Fruit fly (Drosophila melanogaster) whole organism, prepupa: ENCODE results near the gene scrib.
A peak's percentile ranks its signal among the peaks of the same experiment; 100 is the strongest.

Experiments used
- Blimp-1 ChIP-seq: fragments of 200-800 bp; sonication (Bioruptor generic); optimal IDR thresholded peaks from 3 replicates; lab custom pipeline; 2017; ENCODE audit warnings: missing biosample characterization, missing genetic modification characterization, mild to moderate bottlenecking, moderate library complexity, missing genetic modification reagents
- CG10631 ChIP-seq: fragments of 200-800 bp; sonication (Bioruptor generic); optimal IDR thresholded peaks from 2 replicates; lab custom pipeline; 2016; ENCODE audit warnings: missing biosample characterization, missing genetic modification characterization
- CG10669 ChIP-seq: fragments of 200-800 bp; sonication (Bioruptor generic); optimal IDR thresholded peaks from 3 replicates; lab custom pipeline; 2018; ENCODE audit warnings: missing biosample characterization, mild to moderate bottlenecking, missing genetic modification characterization, moderate library complexity
- CG11294 ChIP-seq: fragments of 200-800 bp; sonication (Bioruptor generic); IDR thresholded peaks from 2 replicates; pipeline ENCODE4 v1.3.6; 2022; ENCODE audit warnings: missing biosample characterization, missing genetic modification characterization
- CG11762 ChIP-seq: fragments of 200-800 bp; sonication (Bioruptor generic); optimal IDR thresholded peaks from 3 replicates; lab custom pipeline; 2016; ENCODE audit warnings: missing biosample characterization, missing genetic modification characterization; ENCODE audit not compliant: insufficient read depth
- CG11902 ChIP-seq: fragments of 200-800 bp; sonication (Bioruptor generic); optimal IDR thresholded peaks from 3 replicates; lab custom pipeline; 2016; ENCODE audit warnings: missing biosample characterization, missing genetic modification characterization
- CG15336 ChIP-seq: fragments of 200-800 bp; sonication (Bioruptor generic); IDR thresholded peaks from 2 replicates; pipeline ENCODE4 v1.3.6; 2022; ENCODE audit warnings: missing biosample characterization, missing genetic modification characterization
- CG1621 ChIP-seq: fragments of 200-800 bp; sonication (Bioruptor generic); optimal IDR thresholded peaks from 3 replicates; lab custom pipeline; 2018; ENCODE audit warnings: missing biosample characterization, mild to moderate bottlenecking, missing genetic modification characterization
- CG16779 ChIP-seq: fragments of 200-800 bp; sonication (Bioruptor generic); optimal IDR thresholded peaks from 3 replicates; lab custom pipeline; 2017; ENCODE audit warnings: missing biosample characterization, mild to moderate bottlenecking, missing genetic modification characterization
- CG3032 ChIP-seq: fragments of 200-800 bp; optimal IDR thresholded peaks from 2 replicates; lab custom pipeline; 2019; ENCODE audit warnings: missing biosample characterization, mild to moderate bottlenecking, missing genetic modification characterization, moderate library complexity
- CG31627 ChIP-seq: fragments of 200-800 bp; sonication (Bioruptor generic); optimal IDR thresholded peaks from 3 replicates; lab custom pipeline; 2016; ENCODE audit warnings: missing biosample characterization, missing genetic modification characterization
- CG32006 ChIP-seq: fragments of 200-800 bp; sonication (Bioruptor generic); optimal IDR thresholded peaks from 3 replicates; lab custom pipeline; 2017; ENCODE audit warnings: missing biosample characterization, mild to moderate bottlenecking, missing genetic modification characterization
- CG34406 ChIP-seq: fragments of 200-800 bp; sonication (Bioruptor generic); optimal IDR thresholded peaks from 3 replicates; lab custom pipeline; 2016; ENCODE audit warnings: missing biosample characterization, missing genetic modification characterization
- CG3919 ChIP-seq: fragments of 200-800 bp; sonication (Bioruptor generic); optimal IDR thresholded peaks from 3 replicates; lab custom pipeline; 2016; ENCODE audit warnings: missing biosample characterization, missing genetic modification characterization
- CG4318 ChIP-seq: fragments of 200-800 bp; sonication (Bioruptor generic); optimal IDR thresholded peaks from 3 replicates; lab custom pipeline; 2017; ENCODE audit warnings: missing biosample characterization, mild to moderate bottlenecking, missing genetic modification characterization
- CG6163 ChIP-seq: fragments of 200-800 bp; sonication (Bioruptor generic); IDR thresholded peaks from 3 replicates; pipeline ENCODE4 v1.3.6; 2022; ENCODE audit warnings: missing biosample characterization, missing genetic modification characterization
- CG6276 ChIP-seq: fragments of 200-800 bp; sonication (Bioruptor generic); optimal IDR thresholded peaks from 2 replicates; lab custom pipeline; 2017; ENCODE audit warnings: missing biosample characterization, mild to moderate bottlenecking, missing genetic modification characterization
- CG6792 ChIP-seq: fragments of 200-800 bp; sonication (Bioruptor generic); optimal IDR thresholded peaks from 3 replicates; lab custom pipeline; 2016; ENCODE audit warnings: missing biosample characterization, missing genetic modification characterization
- CG6854 ChIP-seq: fragments of 200-800 bp; sonication (Bioruptor generic); optimal IDR thresholded peaks from 2 replicates; lab custom pipeline; 2017; ENCODE audit warnings: missing biosample characterization, mild to moderate bottlenecking, missing genetic modification characterization
- CG7368 ChIP-seq: fragments of 200-800 bp; sonication (Bioruptor generic); optimal IDR thresholded peaks from 3 replicates; lab custom pipeline; 2016; ENCODE audit warnings: missing biosample characterization, missing genetic modification characterization
- CG8319 ChIP-seq: fragments of 200-800 bp; sonication (Bioruptor generic); optimal IDR thresholded peaks from 3 replicates; lab custom pipeline; 2016; ENCODE audit warnings: missing biosample characterization, missing genetic modification characterization
- CG8632 ChIP-seq: fragments of 200-800 bp; sonication (Bioruptor generic); optimal IDR thresholded peaks from 3 replicates; lab custom pipeline; 2016; ENCODE audit warnings: missing biosample characterization, missing genetic modification characterization
- CG9139 ChIP-seq: fragments of 200-800 bp; sonication (Bioruptor generic); optimal IDR thresholded peaks from 3 replicates; lab custom pipeline; 2017; ENCODE audit warnings: missing biosample characterization, mild to moderate bottlenecking, missing genetic modification characterization
- Eip75B ChIP-seq: fragments of 200-800 bp; sonication (Bioruptor generic); optimal IDR thresholded peaks from 3 replicates; lab custom pipeline; 2016; ENCODE audit warnings: missing biosample characterization, missing genetic modification characterization
- Eip78C ChIP-seq: fragments of 200-800 bp; sonication (Bioruptor generic); peaks from one replicate; lab custom pipeline; 2016; ENCODE audit warnings: missing biosample characterization, missing genetic modification characterization
- Eip93F ChIP-seq: fragments of 200-800 bp; sonication (Bioruptor generic); optimal IDR thresholded peaks from 2 replicates; lab custom pipeline; 2016; ENCODE audit warnings: missing biosample characterization, mild to moderate bottlenecking, missing genetic modification characterization
- Ets21C ChIP-seq: fragments of 200-800 bp; sonication (Bioruptor generic); optimal IDR thresholded peaks from 3 replicates; lab custom pipeline; 2016; ENCODE audit warnings: missing biosample characterization, missing genetic modification characterization
- Ets96B ChIP-seq: fragments of 200-800 bp; optimal IDR thresholded peaks from 2 replicates; lab custom pipeline; 2019; ENCODE audit warnings: missing biosample characterization, mild to moderate bottlenecking, missing genetic modification characterization, moderate library complexity
- Gug ChIP-seq: fragments of 200-800 bp; sonication (Bioruptor generic); IDR thresholded peaks from 2 replicates; pipeline ENCODE4 v1.3.6; 2022; ENCODE audit warnings: missing biosample characterization, missing genetic modification characterization
- Hr38 ChIP-seq: sonication (Bioruptor generic); optimal IDR thresholded peaks from 2 replicates; lab custom pipeline; 2016; ENCODE audit warnings: missing biosample characterization, missing genetic modification characterization
- Met ChIP-seq: fragments of 200-800 bp; sonication (Bioruptor generic); optimal IDR thresholded peaks from 3 replicates; lab custom pipeline; 2016; ENCODE audit warnings: missing biosample characterization, missing genetic modification characterization
- OdsH ChIP-seq: fragments of 200-800 bp; sonication (Bioruptor generic); optimal IDR thresholded peaks from 3 replicates; lab custom pipeline; 2016; ENCODE audit warnings: missing biosample characterization, missing genetic modification characterization
- Smox ChIP-seq: fragments of 200-800 bp; sonication (Bioruptor generic); optimal IDR thresholded peaks from 3 replicates; lab custom pipeline; 2016; ENCODE audit warnings: missing biosample characterization, missing genetic modification characterization
- Sox102F ChIP-seq: fragments of 200-800 bp; sonication (Bioruptor generic); optimal IDR thresholded peaks from 2 replicates; lab custom pipeline; 2016; ENCODE audit warnings: missing biosample characterization, mild to moderate bottlenecking, missing genetic modification characterization
- Sox14 ChIP-seq: fragments of 200-800 bp; sonication (Bioruptor generic); optimal IDR thresholded peaks from 3 replicates; lab custom pipeline; 2016; ENCODE audit warnings: missing biosample characterization, missing genetic modification characterization
- Sox15 ChIP-seq: fragments of 200-800 bp; sonication (Bioruptor generic); optimal IDR thresholded peaks from 3 replicates; lab custom pipeline; 2016; ENCODE audit warnings: missing biosample characterization, missing genetic modification characterization
- achi ChIP-seq: fragments of 200-800 bp; sonication (Bioruptor generic); optimal IDR thresholded peaks from 3 replicates; lab custom pipeline; 2016; ENCODE audit warnings: missing biosample characterization, missing genetic modification characterization
- cyc ChIP-seq: fragments of 200-800 bp; sonication (Bioruptor generic); optimal IDR thresholded peaks from 3 replicates; lab custom pipeline; 2016; ENCODE audit warnings: missing biosample characterization, missing genetic modification characterization
- dac ChIP-seq: fragments of 200-800 bp; sonication (Bioruptor generic); optimal IDR thresholded peaks from 2 replicates; lab custom pipeline; 2017; ENCODE audit warnings: missing biosample characterization, mild to moderate bottlenecking, missing genetic modification characterization
- eg ChIP-seq: fragments of 200-800 bp; sonication (Bioruptor generic); IDR thresholded peaks from 3 replicates; pipeline ENCODE4 v1.3.6; 2022; ENCODE audit warnings: missing biosample characterization, missing genetic modification characterization
- esn ChIP-seq: fragments of 200-800 bp; sonication (Bioruptor generic); optimal IDR thresholded peaks from 2 replicates; lab custom pipeline; 2016; ENCODE audit warnings: missing biosample characterization, mild to moderate bottlenecking, missing genetic modification characterization, moderate library complexity
- fd59A ChIP-seq: fragments of 200-800 bp; sonication (Bioruptor generic); optimal IDR thresholded peaks from 2 replicates; lab custom pipeline; 2017; ENCODE audit warnings: missing biosample characterization, mild to moderate bottlenecking, missing genetic modification characterization, missing genetic modification reagents
- fd85E ChIP-seq: fragments of 200-800 bp; sonication (Bioruptor generic); optimal IDR thresholded peaks from 3 replicates; lab custom pipeline; 2016; ENCODE audit warnings: missing biosample characterization, missing genetic modification characterization
- fkh ChIP-seq: fragments of 200-800 bp; sonication (Bioruptor generic); optimal IDR thresholded peaks from 3 replicates; lab custom pipeline; 2017; ENCODE audit warnings: missing biosample characterization, mild to moderate bottlenecking, missing genetic modification characterization, moderate library complexity
- lz ChIP-seq: fragments of 200-800 bp; sonication (Bioruptor generic); optimal IDR thresholded peaks from 3 replicates; lab custom pipeline; 2016; ENCODE audit warnings: missing biosample characterization, missing genetic modification characterization
- net ChIP-seq: fragments of 200-800 bp; sonication (Bioruptor generic); optimal IDR thresholded peaks from 3 replicates; lab custom pipeline; 2016; ENCODE audit warnings: missing biosample characterization, missing genetic modification characterization
- pdm3 ChIP-seq: fragments of 200-800 bp; sonication (Bioruptor generic); optimal IDR thresholded peaks from 3 replicates; lab custom pipeline; 2016; ENCODE audit warnings: missing biosample characterization, missing genetic modification characterization
- ss ChIP-seq, 2 experiments: fragments of 200-800 bp; sonication (Bioruptor generic); optimal IDR thresholded peaks; 2 replicates in 1 of 2; 3 replicates in 1 of 2; lab custom pipeline; 2017 to 2018; ENCODE audit warnings: mild to moderate bottlenecking in 2 of 2, missing biosample characterization in 2 of 2, missing genetic modification characterization in 2 of 2, moderate library complexity in 1 of 2
- topi ChIP-seq: fragments of 200-800 bp; sonication (Bioruptor generic); optimal IDR thresholded peaks from 3 replicates; lab custom pipeline; 2016; ENCODE audit warnings: missing biosample characterization, missing genetic modification characterization
- vri ChIP-seq: fragments of 200-800 bp; sonication (Bioruptor generic); optimal IDR thresholded peaks from 3 replicates; lab custom pipeline; 2016; ENCODE audit warnings: missing biosample characterization, mild to moderate bottlenecking, missing genetic modification characterization

Gene scrib

dm6 chr3R:26494247-26494646 is 41.9 kb upstream of the scrib start (continued):
- TF ChIP-seq CG15336 (peak; percentile 47; the same call in 1 of the 2 replicates), CG34406 (GFP tag; lab: Kevin White, UChicago) (no peak), ss (GFP tag; optimal IDR thresholded peaks at IDR 0.05; lab: Kevin White, UChicago) (peak in 1 of 2 experiments; percentile 22)

dm6 chr3R:26496356-26496755 is 39.8 kb upstream of the scrib start:
- no peak for TF ChIP-seq Sox102F (GFP tag; lab: Kevin White, UChicago)
- peak; percentile 75 for TF ChIP-seq Gug (GFP tag; lab: Robert Waterston, UW)
- TF ChIP-seq Met (GFP tag; lab: Kevin White, UChicago) = peak; percentile 4
- TF ChIP-seq CG10669 (GFP tag; lab: Kevin White, UChicago) = peak; percentile 58
- no peak for TF ChIP-seq Ets21C (GFP tag; lab: Kevin White, UChicago)
- no peak for TF ChIP-seq fd59A
- TF ChIP-seq achi (GFP tag; lab: Kevin White, UChicago) = peak; percentile 67
- peak; percentile 53 for TF ChIP-seq OdsH
- TF ChIP-seq Smox (GFP tag; lab: Kevin White, UChicago) = no peak
- no peak for TF ChIP-seq CG34406 (GFP tag; lab: Kevin White, UChicago)
- TF ChIP-seq CG6792 (GFP tag; lab: Kevin White, UChicago) = peak; percentile 30
- TF ChIP-seq topi (GFP tag; lab: Kevin White, UChicago) = no peak
- peak; percentile 39 for TF ChIP-seq CG4318 (GFP tag; lab: Kevin White, UChicago)
- no peak for TF ChIP-seq CG9139 (GFP tag; lab: Kevin White, UChicago)
- TF ChIP-seq CG3032 (tag; lab: Kevin White, UChicago) = peak; percentile 56
- no peak for TF ChIP-seq fd85E (GFP tag; lab: Kevin White, UChicago)
- peak; percentile 14 for TF ChIP-seq CG1621 (tag; lab: Kevin White, UChicago)
- peak; percentile 69 for TF ChIP-seq Eip75B (GFP tag; lab: Kevin White, UChicago)
- peak; percentile 30 for TF ChIP-seq cyc
- TF ChIP-seq Sox15 = no peak
- TF ChIP-seq Eip78C (GFP tag; lab: Kevin White, UChicago) = peak; percentile 44
- peak; percentile 78 for TF ChIP-seq CG6276 (GFP tag; lab: Kevin White, UChicago)
- TF ChIP-seq CG10631 (GFP tag; lab: Kevin White, UChicago) = peak; percentile 61
- no peak for TF ChIP-seq CG31627 (GFP tag; lab: Kevin White, UChicago)
- no peak for TF ChIP-seq CG11902
- TF ChIP-seq esn (GFP tag; lab: Kevin White, UChicago) = peak; percentile 16
- TF ChIP-seq pdm3 (GFP tag; lab: Kevin White, UChicago) = peak; percentile 49
- TF ChIP-seq CG16779 (tag; lab: Kevin White, UChicago) = peak; percentile 41
- peak; percentile 75 for TF ChIP-seq CG32006 (GFP tag; lab: Kevin White, UChicago)
- TF ChIP-seq Sox14 (GFP tag; lab: Kevin White, UChicago) = peak; percentile 33
- TF ChIP-seq eg = peak; percentile 88
- TF ChIP-seq CG11294 (GFP tag; lab: Robert Waterston, UW) = peak; percentile 75
- peak; percentile 31 for TF ChIP-seq net
- no peak for TF ChIP-seq dac (GFP tag; lab: Kevin White, UChicago)
- TF ChIP-seq Hr38 = no peak
- no peak for TF ChIP-seq CG6854 (GFP tag; lab: Kevin White, UChicago)
- peak; percentile 45 for TF ChIP-seq CG11762 (GFP tag; lab: Kevin White, UChicago)
- TF ChIP-seq CG7368 (GFP tag; lab: Kevin White, UChicago) = peak; percentile 39
- peak; percentile 87 for TF ChIP-seq CG6163 (GFP tag; lab: Robert Waterston, UW)
- TF ChIP-seq ss (GFP tag; optimal IDR thresholded peaks at IDR 0.05; lab: Kevin White, UChicago) = no peak
- no peak for TF ChIP-seq CG8319 (GFP tag; lab: Kevin White, UChicago)
- peak; percentile 70 for TF ChIP-seq CG3919 (GFP tag; lab: Kevin White, UChicago)
- no peak for TF ChIP-seq Eip93F (GFP tag; lab: Kevin White, UChicago)
- TF ChIP-seq Ets96B (tag; lab: Kevin White, UChicago) = peak; percentile 65
- TF ChIP-seq lz (GFP tag; lab: Kevin White, UChicago) = no peak
- no peak for TF ChIP-seq CG8632 (GFP tag; lab: Kevin White, UChicago)
- no peak for TF ChIP-seq Blimp-1
- TF ChIP-seq vri (GFP tag; lab: Kevin White, UChicago) = no peak
- no peak for TF ChIP-seq fkh (GFP tag; lab: Kevin White, UChicago)
